Worm (Caenorhabditis elegans): ENCODE results near the gene K08H2.3.

The K08H2.3 gene

ce11 chrX:13224608-13225007 is 12.6 kb upstream of the K08H2.3 start, which contains the start of gene skr-19:
TSS of gene skr-19 (minus strand) at chrX:13224708.
- no peak for TF ChIP-seq sea-2 (GFP tag; optimal IDR thresholded peaks at IDR 0.05)
- no peak for TF ChIP-seq egl-5 (tag; optimal IDR thresholded peaks at IDR 0.05)
- no peak for TF ChIP-seq lin-15B (tag; optimal IDR thresholded peaks at IDR 0.05)
- TF ChIP-seq zag-1 (tag; optimal IDR thresholded peaks at IDR 0.05), result no peak
- no peak for TF ChIP-seq nhr-237 (tag; optimal IDR thresholded peaks at IDR 0.05)
- TF ChIP-seq aly-2 (tag; optimal IDR thresholded peaks at IDR 0.05), result no peak
- no peak for TF ChIP-seq ZK546.5 (tag; optimal IDR thresholded peaks at IDR 0.05)
- no peak for TF ChIP-seq nhr-76 (tag; optimal IDR thresholded peaks at IDR 0.05)
- no peak for TF ChIP-seq elt-3 (tag; optimal IDR thresholded peaks at IDR 0.05)

ce11 chrX:13225111-13225905 is 11.9 kb upstream of the K08H2.3 start:
- TF ChIP-seq hmg-11 (tag; optimal IDR thresholded peaks at IDR 0.05) (peak; percentile 32), snpc-4 (tag; optimal IDR thresholded peaks at IDR 0.05) (peak; percentile 8), nfya-1 (tag; optimal IDR thresholded peaks at IDR 0.05; ENCODE audit: insufficient read depth) (peak; percentile 37), fkh-2 (tag; optimal IDR thresholded peaks at IDR 0.05) (no peak), lin-15B (tag; optimal IDR thresholded peaks at IDR 0.05) (no peak), lin-39 (tag; optimal IDR thresholded peaks at IDR 0.05) (peak; percentile 39), ceh-28 (tag; optimal IDR thresholded peaks at IDR 0.05) (peak; percentile 3), nhr-28 (tag; optimal IDR thresholded peaks at IDR 0.05) (no peak), jun-1 (tag; optimal IDR thresholded peaks at IDR 0.05) (peak; percentile 7), nhr-76 (tag; optimal IDR thresholded peaks at IDR 0.05) (no peak), elt-2 (tag; optimal IDR thresholded peaks at IDR 0.05) (peak; percentile 73), pha-4 (tag; optimal IDR thresholded peaks at IDR 0.05) (peak; percentile 41), pqm-1 (tag; optimal IDR thresholded peaks at IDR 0.05) (peak; percentile 22)

ce11 chrX:13226614-13227096 is 10.5 kb upstream of the K08H2.3 start, which contains the start of gene skr-21:
TSS of gene skr-21 (minus strand) at chrX:13226664.
- peak; percentile 1 for TF ChIP-seq elt-2 (tag; optimal IDR thresholded peaks at IDR 0.05)
- TF ChIP-seq nhr-25 (tag; optimal IDR thresholded peaks at IDR 0.05), result peak; percentile 11
- no peak for TF ChIP-seq jun-1 (tag; optimal IDR thresholded peaks at IDR 0.05)
- peak; percentile 64 for TF ChIP-seq ceh-28 (tag; optimal IDR thresholded peaks at IDR 0.05)
- no peak for TF ChIP-seq ZK546.5 (tag; optimal IDR thresholded peaks at IDR 0.05)
- no peak for TF ChIP-seq nhr-11 (tag; optimal IDR thresholded peaks at IDR 0.05)
- TF ChIP-seq tbx-2 (tag; optimal IDR thresholded peaks at IDR 0.05), result no peak

- TF ChIP-seq elt-1 (tag; optimal IDR thresholded peaks at IDR 0.05), result no peak
- no peak for TF ChIP-seq pha-4 (tag; optimal IDR thresholded peaks at IDR 0.05)
These were observed 9.4 kb upstream of the K08H2.3 start for ce11 chrX:13227778-13228177.

ce11 chrX:13232259-13232658 is 4.9 kb upstream of the K08H2.3 start, which contains the start of gene bgnt-1.5:
TSS of gene bgnt-1.5 (minus strand) at chrX:13232359.
- TF ChIP-seq egl-27 (tag; optimal IDR thresholded peaks at IDR 0.05) (no peak), ama-1 (optimal IDR thresholded peaks at IDR 0.05) (no peak), nhr-11 (tag; optimal IDR thresholded peaks at IDR 0.05) (no peak), egl-5 (tag; optimal IDR thresholded peaks at IDR 0.05) (no peak), nfya-1 (tag; optimal IDR thresholded peaks at IDR 0.05; ENCODE audit: insufficient read depth) (no peak), nhr-76 (tag; optimal IDR thresholded peaks at IDR 0.05) (no peak), nhr-23 (tag; optimal IDR thresholded peaks at IDR 0.05) (no peak), ceh-9 (tag; optimal IDR thresholded peaks at IDR 0.05) (no peak), ceh-28 (tag; optimal IDR thresholded peaks at IDR 0.05) (no peak), elt-1 (tag; optimal IDR thresholded peaks at IDR 0.05) (no peak), daf-12 (tag; optimal IDR thresholded peaks at IDR 0.05) (no peak), elt-3 (tag; optimal IDR thresholded peaks at IDR 0.05) (no peak), fkh-2 (tag; optimal IDR thresholded peaks at IDR 0.05) (no peak), mdl-1 (tag; optimal IDR thresholded peaks at IDR 0.05) (no peak), lin-15B (tag; optimal IDR thresholded peaks at IDR 0.05) (no peak), skn-1 (tag; optimal IDR thresholded peaks at IDR 0.05) (no peak), nhr-28 (tag; optimal IDR thresholded peaks at IDR 0.05) (no peak), fos-1 (tag; optimal IDR thresholded peaks at IDR 0.05) (no peak), ceh-16 (tag; optimal IDR thresholded peaks at IDR 0.05) (no peak)
